ENCODE assay signal across 3 fruit fly cellular contexts in genomic region chrX:945446-946013, dm6.
TF ChIP-seq lines count a peak whose summit lies in the region.

Gene CG3703 (minus strand): TSS chrX:945773.

- TF ChIP-seq CTCF in whole organism, embryonic (GFP tag; optimal IDR thresholded peaks at IDR 0.05; lab: Kevin White, UChicago) = peak; percentile 27

TF ChIP-seq in whole organism, embryonic, 481 proteins besides CTCF, POLR2A, EP300 and RAD21:
- TF ChIP-seq CG6654 (GFP tag; optimal IDR thresholded peaks at IDR 0.05; lab: Kevin White, UChicago) = peak; percentile 57
- peak; percentile 90 for TF ChIP-seq onecut (GFP tag; IDR thresholded peaks at IDR 0.05; lab: Robert Waterston, UW)
- TF ChIP-seq Rx (GFP tag; IDR thresholded peaks at IDR 0.05; lab: Robert Waterston, UW) = no peak
- no peak for TF ChIP-seq gce (GFP tag; IDR thresholded peaks at IDR 0.05; lab: Robert Waterston, UW)
- peak; percentile 15 for TF ChIP-seq Ets65A (GFP tag; lab: Kevin White, UChicago)
- peak; percentile 29 for TF ChIP-seq pita (GFP tag; optimal IDR thresholded peaks at IDR 0.05; lab: Kevin White, UChicago)
TF ChIP-seq in whole organism, embryonic: peak in this region for 4.

TF ChIP-seq in whole organism, prepupa, 60 proteins besides CTCF, POLR2A, EP300 and RAD21:
- TF ChIP-seq Eip78C (GFP tag; lab: Kevin White, UChicago) (peak; percentile 9), fd85E (GFP tag; optimal IDR thresholded peaks at IDR 0.05; lab: Kevin White, UChicago) (no peak)

TF ChIP-seq in whole organism, wandering third instar larva, 38 proteins besides CTCF, POLR2A, EP300 and RAD21:
- no peak for TF ChIP-seq jim (GFP tag; optimal IDR thresholded peaks at IDR 0.05; lab: Kevin White, UChicago)
- TF ChIP-seq CG32264 (GFP tag; optimal IDR thresholded peaks at IDR 0.05; lab: Kevin White, UChicago) = no peak
- TF ChIP-seq Rel (GFP tag; optimal IDR thresholded peaks at IDR 0.05; lab: Kevin White, UChicago) = no peak
- peak; percentile 97 for TF ChIP-seq Rel (tag; optimal IDR thresholded peaks at IDR 0.05; lab: Kevin White, UChicago)
